Worm (Caenorhabditis elegans) whole organism, L4 larva: ENCODE results near the gene K10D2.8.
A peak's percentile ranks its signal among the peaks of the same experiment; 100 is the strongest.

Experiments
- T26A8.4 ChIP-seq: fragments of 200-800 bp; sonication (Bioruptor generic); IDR thresholded peaks from 2 replicates; pipeline ENCODE4 v1.3.6; 2022; ENCODE audit warnings: missing genetic modification characterization, missing compliant biosample characterization
- Y5F2A.4 ChIP-seq: fragments of 200-800 bp; sonication (Bioruptor generic); optimal IDR thresholded peaks from 2 replicates; lab custom pipeline; 2018; ENCODE audit warnings: mild to moderate bottlenecking, missing genetic modification characterization, missing compliant biosample characterization
- arid-1 ChIP-seq: fragments of 200-800 bp; sonication (Bioruptor generic); conservative IDR thresholded peaks from 2 replicates; pipeline ENCODE4 v1.3.6; 2022; ENCODE audit warnings: missing genetic modification reagents, missing genetic modification characterization, missing compliant biosample characterization
- ceh-20 ChIP-seq: fragments of 200-800 bp; sonication (Bioruptor generic); IDR thresholded peaks from 2 replicates; pipeline ENCODE4 v1.3.6; 2022; ENCODE audit warnings: missing genetic modification reagents, missing genetic modification characterization, missing compliant biosample characterization
- ceh-32 ChIP-seq: sonication (generic microtip); optimal IDR thresholded peaks from 2 replicates; lab custom pipeline; 2016; ENCODE audit warnings: mild to moderate bottlenecking, missing genetic modification characterization, missing compliant biosample characterization; ENCODE audit not compliant: poor library complexity
- ceh-62 ChIP-seq: sonication (generic microtip); optimal IDR thresholded peaks from 2 replicates; lab custom pipeline; 2017; ENCODE audit warnings: missing biosample characterization, missing genetic modification characterization
- ces-1 ChIP-seq: fragments of 150-350 bp; sonication (generic microtip); optimal IDR thresholded peaks from 4 replicates; lab custom pipeline; 2014; ENCODE audit warnings: missing biosample characterization, missing genetic modification reagents, missing genetic modification characterization
- ctbp-1 ChIP-seq: fragments of 200-800 bp; sonication (Bioruptor generic); IDR thresholded peaks from 2 replicates; pipeline ENCODE4 v1.3.6; 2022; ENCODE audit warnings: missing genetic modification reagents, missing genetic modification characterization, missing compliant biosample characterization
- daf-12 ChIP-seq: fragments of 150-350 bp; optimal IDR thresholded peaks from 2 replicates; lab custom pipeline; 2014; ENCODE audit warnings: missing biosample characterization, missing genetic modification reagents, missing genetic modification characterization
- daf-16 ChIP-seq, 3 experiments: sonication (generic microtip); optimal IDR thresholded peaks; 2 replicates each; lab custom pipeline; 2016 to 2017; ENCODE audit warnings: missing genetic modification characterization in 3 of 3, missing genetic modification reagents in 3 of 3, mild to moderate bottlenecking in 2 of 3, missing compliant biosample characterization in 2 of 3, missing biosample characterization in 1 of 3, moderate library complexity in 1 of 3
- dmd-6 ChIP-seq: fragments of 200-800 bp; sonication (Bioruptor generic); IDR thresholded peaks from 2 replicates; pipeline ENCODE4 v1.3.6; 2022; ENCODE audit warnings: missing genetic modification reagents, missing genetic modification characterization, missing compliant biosample characterization
- dpl-1 ChIP-seq: fragments of 150-350 bp; optimal IDR thresholded peaks from 2 replicates; lab custom pipeline; 2014; ENCODE audit warnings: missing biosample characterization, missing genetic modification reagents, missing genetic modification characterization
- dve-1 ChIP-seq: sonication (generic microtip); optimal IDR thresholded peaks from 2 replicates; lab custom pipeline; 2017; ENCODE audit warnings: antibody characterized with exemption, mild to moderate bottlenecking, missing genetic modification characterization, missing compliant biosample characterization; ENCODE audit not compliant: insufficient read depth
- hlh-11 ChIP-seq: fragments of 200-800 bp; sonication (Bioruptor generic); optimal IDR thresholded peaks from 2 replicates; lab custom pipeline; 2018; ENCODE audit warnings: mild to moderate bottlenecking, missing genetic modification characterization, missing compliant biosample characterization
- hlh-30 ChIP-seq: sonication (generic microtip); optimal IDR thresholded peaks from 2 replicates; lab custom pipeline; 2017; ENCODE audit warnings: antibody characterized with exemption, mild to moderate bottlenecking, missing genetic modification characterization, missing compliant biosample characterization; ENCODE audit not compliant: insufficient read depth
- lim-7 ChIP-seq: fragments of 200-800 bp; sonication (Bioruptor generic); IDR thresholded peaks from 2 replicates; pipeline ENCODE4 v1.3.6; 2022; ENCODE audit warnings: missing genetic modification characterization, missing compliant biosample characterization
- lin-1 ChIP-seq: fragments of 200-800 bp; sonication (Bioruptor generic); IDR thresholded peaks from 2 replicates; pipeline ENCODE4 v1.3.6; 2022; ENCODE audit warnings: missing genetic modification reagents, missing genetic modification characterization, missing compliant biosample characterization
- lin-13 ChIP-seq: fragments of 150-350 bp; optimal IDR thresholded peaks from 2 replicates; lab custom pipeline; 2014; ENCODE audit warnings: missing biosample characterization, missing genetic modification reagents, missing genetic modification characterization
- madf-9 ChIP-seq: fragments of 200-800 bp; sonication (Bioruptor generic); conservative IDR thresholded peaks from 2 replicates; pipeline ENCODE4 v1.3.6; 2022; ENCODE audit warnings: missing genetic modification reagents, missing genetic modification characterization, missing compliant biosample characterization
- mep-1 ChIP-seq: fragments of 150-350 bp; sonication (generic microtip); optimal IDR thresholded peaks from 3 replicates; lab custom pipeline; 2014; ENCODE audit warnings: missing biosample characterization, missing genetic modification characterization
- mes-2 ChIP-seq: sonication (generic microtip); optimal IDR thresholded peaks from 2 replicates; lab custom pipeline; 2016; ENCODE audit warnings: missing genotype, mild to moderate bottlenecking, missing genetic modification characterization, missing compliant biosample characterization; ENCODE audit not compliant: poor library complexity, severe bottlenecking
- mxl-3 ChIP-seq: fragments of 200-800 bp; sonication (Bioruptor generic); optimal IDR thresholded peaks from 2 replicates; lab custom pipeline; 2018; ENCODE audit warnings: mild to moderate bottlenecking, missing genetic modification characterization, missing compliant biosample characterization
- nhr-10 ChIP-seq: fragments of 150-350 bp; optimal IDR thresholded peaks from 2 replicates; lab custom pipeline; 2014; ENCODE audit warnings: missing biosample characterization, missing genetic modification characterization
- nhr-237 ChIP-seq: sonication (generic microtip); optimal IDR thresholded peaks from 2 replicates; lab custom pipeline; 2017; ENCODE audit warnings: missing biosample characterization, missing genetic modification characterization
- nhr-28 ChIP-seq: fragments of 150-350 bp; optimal IDR thresholded peaks from 2 replicates; lab custom pipeline; 2014; ENCODE audit warnings: missing biosample characterization, missing genetic modification characterization
- nhr-77 ChIP-seq: fragments of 150-350 bp; optimal IDR thresholded peaks from 2 replicates; lab custom pipeline; 2014; ENCODE audit warnings: missing biosample characterization, missing genetic modification characterization
- php-3 ChIP-seq: fragments of 200-800 bp; sonication (Bioruptor generic); IDR thresholded peaks from 2 replicates; pipeline ENCODE4 v1.3.6; 2022; ENCODE audit warnings: missing genetic modification reagents, missing genetic modification characterization, missing compliant biosample characterization
- pqm-1 ChIP-seq: sonication (generic microtip); optimal IDR thresholded peaks from 2 replicates; lab custom pipeline; 2017; ENCODE audit warnings: missing biosample characterization, missing genetic modification characterization
- rbr-2 ChIP-seq: sonication (generic microtip); optimal IDR thresholded peaks from 2 replicates; lab custom pipeline; 2016; ENCODE audit warnings: missing genotype, missing genetic modification characterization, missing compliant biosample characterization
- saeg-2 ChIP-seq: fragments of 200-800 bp; sonication (Bioruptor generic); IDR thresholded peaks from 2 replicates; pipeline ENCODE4 v1.3.6; 2022; ENCODE audit warnings: missing genetic modification reagents, missing genetic modification characterization, missing compliant biosample characterization
- spr-1 ChIP-seq: sonication (generic microtip); optimal IDR thresholded peaks from 2 replicates; lab custom pipeline; 2016; ENCODE audit warnings: mild to moderate bottlenecking, missing genetic modification characterization, missing compliant biosample characterization
- tag-97 ChIP-seq: fragments of 200-800 bp; sonication (Bioruptor generic); IDR thresholded peaks from 2 replicates; pipeline ENCODE4 v1.3.6; 2022; ENCODE audit warnings: missing genetic modification characterization, missing compliant biosample characterization
- tra-1 ChIP-seq: fragments of 200-800 bp; sonication (Bioruptor generic); IDR thresholded peaks from 2 replicates; pipeline ENCODE4 v1.3.6; 2022; ENCODE audit warnings: missing genetic modification reagents, missing genetic modification characterization, missing compliant biosample characterization
- unc-39 ChIP-seq: sonication (generic microtip); optimal IDR thresholded peaks from 2 replicates; lab custom pipeline; 2017; ENCODE audit warnings: missing biosample characterization, missing genetic modification characterization
- unc-62 ChIP-seq, 3 experiments: fragments of 150-350 bp in 1 of 3; sonication (generic microtip); optimal IDR thresholded peaks in 2 of 3; peaks in 1 of 3; 1 replicate in 1 of 3; 2 replicates in 2 of 3; lab custom pipeline; 2014 to 2017; ENCODE audit warnings: missing biosample characterization in 3 of 3, missing genetic modification characterization in 3 of 3, missing genetic modification reagents in 3 of 3, missing genotype in 1 of 3
- zip-11 ChIP-seq: fragments of 200-800 bp; sonication (Bioruptor generic); IDR thresholded peaks from 2 replicates; pipeline ENCODE4 v1.3.6; 2022; ENCODE audit warnings: missing genetic modification characterization, missing compliant biosample characterization

K10D2.8 gene

ce11 chrIII:5141935-5142334 is 46.6 kb upstream of the K10D2.8 start:
- no peak for TF ChIP-seq dpl-1
- TF ChIP-seq dmd-6 (GFP tag; lab: Robert Waterston, UW), result peak; percentile 34; the same call in 1 of the 2 replicates
- peak in 1 of 2 experiments; percentile 52 for TF ChIP-seq unc-62 (GFP tag; optimal IDR thresholded peaks at IDR 0.05 in 1 of 2; lab: Kevin White, UChicago)
- no peak for TF ChIP-seq unc-62 (tag; optimal IDR thresholded peaks at IDR 0.05; lab: Kevin White, UChicago)
- TF ChIP-seq tra-1 (GFP tag; lab: Robert Waterston, UW), result 0 out of 2 replicates have a peak, but pooled peaks have one; percentile 20
- TF ChIP-seq hlh-11 (tag; lab: Kevin White, UChicago), result peak; percentile 18

ce11 chrIII:5143520-5143919 is 45.0 kb upstream of the K10D2.8 start:
- TF ChIP-seq dmd-6 (GFP tag; lab: Robert Waterston, UW) (no peak), ctbp-1 (GFP tag; lab: Robert Waterston, UW) (no peak), daf-16 (GFP tag; optimal IDR thresholded peaks at IDR 0.05; lab: Kevin White, UChicago) (no peak), daf-16 (tag; optimal IDR thresholded peaks at IDR 0.05; lab: Kevin White, UChicago) (no peak), ceh-32 (no peak), unc-62 (GFP tag; optimal IDR thresholded peaks at IDR 0.05 in 1 of 2; lab: Kevin White, UChicago) (peak in 1 of 2 experiments; percentile 58), unc-62 (tag; optimal IDR thresholded peaks at IDR 0.05; lab: Kevin White, UChicago) (no peak), daf-12 (tag; lab: Kevin White, UChicago) (no peak), mep-1 (tag; lab: Kevin White, UChicago) (no peak)

ce11 chrIII:5144169-5144568 is 44.4 kb upstream of the K10D2.8 start:
- TF ChIP-seq pqm-1, result no peak
- no peak for TF ChIP-seq saeg-2 (GFP tag; lab: Robert Waterston, UW)
- no peak for TF ChIP-seq nhr-10 (tag; lab: Kevin White, UChicago)
- no peak for TF ChIP-seq rbr-2 (tag; lab: Kevin White, UChicago)
- no peak for TF ChIP-seq zip-11

ce11 chrIII:5145874-5146273 is 42.7 kb upstream of the K10D2.8 start:
- TF ChIP-seq arid-1 (GFP tag; lab: Robert Waterston, UW) (no peak), dve-1 (tag; lab: Kevin White, UChicago) (peak; percentile 22), ces-1 (GFP tag; lab: Kevin White, UChicago) (no peak), tag-97 (GFP tag; lab: Robert Waterston, UW) (no peak), saeg-2 (GFP tag; lab: Robert Waterston, UW) (no peak), nhr-28 (tag; lab: Kevin White, UChicago) (peak; percentile 17), ceh-62 (no peak), tra-1 (GFP tag; lab: Robert Waterston, UW) (0 out of 2 replicates have a peak, but pooled peaks have one; percentile 52), php-3 (GFP tag; lab: Robert Waterston, UW) (0 out of 2 replicates have a peak, but pooled peaks have one; percentile 48), Y5F2A.4 (GFP tag; lab: Kevin White, UChicago) (no peak), daf-16 (GFP tag; optimal IDR thresholded peaks at IDR 0.05; lab: Kevin White, UChicago) (no peak), daf-16 (tag; optimal IDR thresholded peaks at IDR 0.05; lab: Kevin White, UChicago) (peak; percentile 52), daf-12 (tag; lab: Kevin White, UChicago) (no peak), madf-9 (GFP tag; lab: Robert Waterston, UW) (no peak), nhr-237 (tag; lab: Kevin White, UChicago) (no peak), spr-1 (no peak), pqm-1 (peak; percentile 42), ctbp-1 (GFP tag; lab: Robert Waterston, UW) (no peak), T26A8.4 (GFP tag; lab: Robert Waterston, UW) (no peak), lin-13 (GFP tag; lab: Kevin White, UChicago) (no peak), hlh-11 (tag; lab: Kevin White, UChicago) (peak; percentile 52), nhr-77 (tag; lab: Kevin White, UChicago) (no peak), hlh-30 (tag; lab: Kevin White, UChicago) (no peak), dmd-6 (GFP tag; lab: Robert Waterston, UW) (peak; percentile 51; the same call in 1 of the 2 replicates)

- peak; percentile 98 for TF ChIP-seq php-3 (GFP tag; lab: Robert Waterston, UW)
- TF ChIP-seq unc-39 (tag; lab: Kevin White, UChicago), result no peak
- peak; percentile 71 for TF ChIP-seq dve-1 (tag; lab: Kevin White, UChicago)
- TF ChIP-seq nhr-237 (tag; lab: Kevin White, UChicago), result no peak
- TF ChIP-seq lin-1, result 0 out of 2 replicates have a peak, but pooled peaks have one; percentile 22
- peak; percentile 33 for TF ChIP-seq mxl-3 (GFP tag; lab: Kevin White, UChicago)
- no peak for TF ChIP-seq mes-2 (tag; lab: Kevin White, UChicago)
- TF ChIP-seq hlh-11 (tag; lab: Kevin White, UChicago), result peak; percentile 65
- peak; percentile 78 for TF ChIP-seq tra-1 (GFP tag; lab: Robert Waterston, UW)
- TF ChIP-seq nhr-28 (tag; lab: Kevin White, UChicago), result peak; percentile 48
- peak; percentile 39 for TF ChIP-seq pqm-1
- peak; percentile 84 for TF ChIP-seq ceh-20
- TF ChIP-seq dmd-6 (GFP tag; lab: Robert Waterston, UW), result peak; percentile 65
- TF ChIP-seq unc-62 (GFP tag; optimal IDR thresholded peaks at IDR 0.05 in 1 of 2; lab: Kevin White, UChicago), result peak in 1 of 2 experiments; percentile 70
- TF ChIP-seq unc-62 (tag; optimal IDR thresholded peaks at IDR 0.05; lab: Kevin White, UChicago), result no peak
- TF ChIP-seq lim-7 (GFP tag; lab: Robert Waterston, UW), result no peak
- no peak for TF ChIP-seq daf-16 (GFP tag; optimal IDR thresholded peaks at IDR 0.05; lab: Kevin White, UChicago)
- peak; percentile 86 for TF ChIP-seq daf-16 (tag; optimal IDR thresholded peaks at IDR 0.05; lab: Kevin White, UChicago)
- TF ChIP-seq, all 104 proteins: peak for 12
Observed at ce11 chrIII:5146749-5147148, 41.8 kb upstream of the K10D2.8 start.
